Worm (Caenorhabditis elegans): ENCODE results near the gene klp-4.

- no peak for TF ChIP-seq zip-8 (tag; optimal IDR thresholded peaks at IDR 0.05)
- TF ChIP-seq mab-5 (tag; optimal IDR thresholded peaks at IDR 0.05): no peak
- no peak for TF ChIP-seq mep-1 (tag; optimal IDR thresholded peaks at IDR 0.05)
- TF ChIP-seq pha-4 (tag; optimal IDR thresholded peaks at IDR 0.05): no peak
- TF ChIP-seq flh-1 (GFP tag; optimal IDR thresholded peaks at IDR 0.05): no peak
- no peak for TF ChIP-seq ceh-83 (GFP tag; optimal IDR thresholded peaks at IDR 0.05)
- TF ChIP-seq lsy-2 (tag; optimal IDR thresholded peaks at IDR 0.05): no peak
These were observed 6.1 kb upstream of the klp-4 start for ce11 chrX:3184649-3185048.
